Worm (Caenorhabditis elegans) whole organism, young adult: Measurements from ENCODE around the gene fbxa-211.

Experiments
- D2030.7 ChIP-seq: fragments of 200-800 bp; sonication (Bioruptor generic); IDR thresholded peaks from 2 replicates; pipeline ENCODE4 v1.3.6; 2022; ENCODE audit warnings: missing genetic modification reagents, missing genetic modification characterization, missing compliant biosample characterization
- F52B5.7 ChIP-seq: sonication (generic microtip); optimal IDR thresholded peaks from 2 replicates; lab custom pipeline; 2016; ENCODE audit warnings: mild to moderate bottlenecking, missing genetic modification characterization, missing compliant biosample characterization
- F55B11.4 ChIP-seq: sonication (generic microtip); optimal IDR thresholded peaks from 2 replicates; lab custom pipeline; 2016; ENCODE audit warnings: missing compliant biosample characterization, missing genetic modification characterization, borderline replicate concordance; ENCODE audit not compliant: insufficient read depth
- F57A8.1 ChIP-seq: fragments of 200-800 bp; sonication (Bioruptor generic); optimal IDR thresholded peaks from 2 replicates; lab custom pipeline; 2018; ENCODE audit warnings: mild to moderate bottlenecking, missing genetic modification characterization, moderate library complexity, missing compliant biosample characterization
- T26A5.8 ChIP-seq: sonication (generic microtip); optimal IDR thresholded peaks from 2 replicates; lab custom pipeline; 2016; ENCODE audit warnings: missing genetic modification characterization, missing compliant biosample characterization
- Y53G8AR.9 ChIP-seq: fragments of 200-800 bp; sonication (Bioruptor generic); conservative IDR thresholded peaks from 2 replicates; pipeline ENCODE4 v1.3.6; 2022; ENCODE audit warnings: missing genetic modification reagents, missing genetic modification characterization, missing compliant biosample characterization
- attf-3 ChIP-seq: fragments of 200-800 bp; sonication (Bioruptor generic); conservative IDR thresholded peaks from 2 replicates; pipeline ENCODE4 v1.3.6; 2022; ENCODE audit warnings: missing genetic modification reagents, missing genetic modification characterization, missing compliant biosample characterization
- ceh-27 ChIP-seq: fragments of 200-800 bp; sonication (Bioruptor generic); optimal IDR thresholded peaks from 2 replicates; lab custom pipeline; 2018; ENCODE audit warnings: mild to moderate bottlenecking, missing genetic modification characterization, moderate library complexity, missing compliant biosample characterization
- ceh-91 ChIP-seq: fragments of 200-800 bp; sonication (Bioruptor generic); IDR thresholded peaks from 2 replicates; pipeline ENCODE4 v1.3.6; 2022; ENCODE audit warnings: missing genetic modification reagents, missing genetic modification characterization, missing compliant biosample characterization
- chd-7 ChIP-seq: sonication (generic microtip); optimal IDR thresholded peaks from 2 replicates; lab custom pipeline; 2016; ENCODE audit warnings: mild to moderate bottlenecking, missing genetic modification characterization, moderate library complexity, missing compliant biosample characterization
- dpff-1 ChIP-seq: sonication (generic microtip); optimal IDR thresholded peaks from 2 replicates; lab custom pipeline; 2017; ENCODE audit warnings: mild to moderate bottlenecking, missing genetic modification characterization, missing compliant biosample characterization
- dpl-1 ChIP-seq: fragments of 150-350 bp; optimal IDR thresholded peaks from 2 replicates; lab custom pipeline; 2014; ENCODE audit warnings: missing biosample characterization, missing genetic modification reagents, missing genetic modification characterization
- efl-1 ChIP-seq: fragments of 150-350 bp; optimal IDR thresholded peaks from 2 replicates; lab custom pipeline; 2014; ENCODE audit warnings: missing biosample characterization, missing genetic modification reagents, missing genetic modification characterization
- egl-44 ChIP-seq: fragments of 200-800 bp; sonication (Bioruptor generic); IDR thresholded peaks from 2 replicates; pipeline ENCODE4 v1.3.6; 2022; ENCODE audit warnings: missing genetic modification reagents, missing genetic modification characterization, missing compliant biosample characterization
- ets-4 ChIP-seq: fragments of 200-800 bp; sonication (Bioruptor generic); optimal IDR thresholded peaks from 2 replicates; lab custom pipeline; 2018; ENCODE audit warnings: mild to moderate bottlenecking, missing genetic modification characterization, missing compliant biosample characterization
- hmg-20 ChIP-seq: fragments of 200-800 bp; sonication (Bioruptor generic); IDR thresholded peaks from 2 replicates; pipeline ENCODE4 v1.3.6; 2022; ENCODE audit warnings: missing genetic modification reagents, missing genetic modification characterization, missing compliant biosample characterization
- hrde-1 ChIP-seq: sonication (generic microtip); optimal IDR thresholded peaks from 2 replicates; lab custom pipeline; 2016; ENCODE audit warnings: missing genetic modification characterization, mild to moderate bottlenecking, missing compliant biosample characterization, moderate library complexity, missing genotype, missing genetic modification reagents, borderline replicate concordance
- lag-1 ChIP-seq: fragments of 200-800 bp; sonication (Bioruptor generic); IDR thresholded peaks from 2 replicates; pipeline ENCODE4 v1.3.6; 2022; ENCODE audit warnings: missing genetic modification reagents, missing genetic modification characterization, missing compliant biosample characterization
- lin-35 ChIP-seq, 3 experiments: fragments of 150-350 bp in 2 of 3; sonication (generic microtip) in 1 of 3; optimal IDR thresholded peaks; 2 replicates each; lab custom pipeline; 2014 to 2018; ENCODE audit warnings: missing biosample characterization in 3 of 3, missing genetic modification characterization in 3 of 3, missing genetic modification reagents in 3 of 3
- lin-40 ChIP-seq: sonication (generic microtip); optimal IDR thresholded peaks from 2 replicates; lab custom pipeline; 2016; ENCODE audit warnings: missing genetic modification characterization, mild to moderate bottlenecking, missing compliant biosample characterization, missing genotype, missing genetic modification reagents
- lin-54 ChIP-seq: fragments of 200-800 bp; sonication (Bioruptor generic); optimal IDR thresholded peaks from 2 replicates; lab custom pipeline; 2018; ENCODE audit warnings: mild to moderate bottlenecking, missing genetic modification characterization, missing compliant biosample characterization
- lsl-1 ChIP-seq: fragments of 200-800 bp; sonication (Bioruptor generic); optimal IDR thresholded peaks from 2 replicates; lab custom pipeline; 2018; ENCODE audit warnings: mild to moderate bottlenecking, missing genetic modification characterization, moderate library complexity, missing compliant biosample characterization
- mcd-1 ChIP-seq: fragments of 200-800 bp; sonication (Bioruptor generic); IDR thresholded peaks from 2 replicates; pipeline ENCODE4 v1.3.6; 2022; ENCODE audit warnings: missing genetic modification reagents, missing genetic modification characterization, missing compliant biosample characterization
- mes-4 ChIP-seq: sonication (generic microtip); optimal IDR thresholded peaks from 2 replicates; lab custom pipeline; 2016; ENCODE audit warnings: missing genotype, missing genetic modification characterization, missing compliant biosample characterization
- nhr-80 ChIP-seq: sonication (generic microtip); optimal IDR thresholded peaks from 2 replicates; lab custom pipeline; 2016; ENCODE audit warnings: missing genetic modification characterization, missing compliant biosample characterization
- rec-8 ChIP-seq, 2 experiments: sonication (generic microtip); optimal IDR thresholded peaks; 2 replicates each; lab custom pipeline; 2016; ENCODE audit warnings: mild to moderate bottlenecking in 2 of 2, missing genetic modification characterization in 2 of 2, missing genetic modification reagents in 2 of 2, missing genotype in 2 of 2, missing biosample characterization in 1 of 2, missing compliant biosample characterization in 1 of 2, moderate library complexity in 1 of 2
- sdz-38 ChIP-seq: sonication (generic microtip); optimal IDR thresholded peaks from 2 replicates; lab custom pipeline; 2016; ENCODE audit warnings: missing genotype, missing genetic modification characterization, missing compliant biosample characterization
- snpc-1.3 ChIP-seq: sonication (generic microtip); optimal IDR thresholded peaks from 2 replicates; lab custom pipeline; 2017; ENCODE audit warnings: missing genetic modification characterization, mild to moderate bottlenecking, missing compliant biosample characterization, antibody characterized with exemption, moderate library complexity, missing genotype, missing genetic modification reagents; ENCODE audit not compliant: insufficient read depth
- tlf-1 ChIP-seq: fragments of 200-800 bp; sonication (Bioruptor generic); optimal IDR thresholded peaks from 2 replicates; lab custom pipeline; 2018; ENCODE audit warnings: mild to moderate bottlenecking, missing genetic modification characterization, missing compliant biosample characterization
- ztf-18 ChIP-seq: sonication (generic microtip); optimal IDR thresholded peaks from 2 replicates; lab custom pipeline; 2016; ENCODE audit warnings: missing genotype, mild to moderate bottlenecking, missing genetic modification characterization, missing compliant biosample characterization
- ztf-22 ChIP-seq: fragments of 200-800 bp; sonication (Bioruptor generic); optimal IDR thresholded peaks from 2 replicates; lab custom pipeline; 2018; ENCODE audit warnings: mild to moderate bottlenecking, missing genetic modification characterization, moderate library complexity, missing compliant biosample characterization
- ztf-3 ChIP-seq: fragments of 200-800 bp; sonication (Bioruptor generic); optimal IDR thresholded peaks from 2 replicates; lab custom pipeline; 2018; ENCODE audit warnings: mild to moderate bottlenecking, missing genetic modification characterization, missing compliant biosample characterization

Gene fbxa-211

DNA sequence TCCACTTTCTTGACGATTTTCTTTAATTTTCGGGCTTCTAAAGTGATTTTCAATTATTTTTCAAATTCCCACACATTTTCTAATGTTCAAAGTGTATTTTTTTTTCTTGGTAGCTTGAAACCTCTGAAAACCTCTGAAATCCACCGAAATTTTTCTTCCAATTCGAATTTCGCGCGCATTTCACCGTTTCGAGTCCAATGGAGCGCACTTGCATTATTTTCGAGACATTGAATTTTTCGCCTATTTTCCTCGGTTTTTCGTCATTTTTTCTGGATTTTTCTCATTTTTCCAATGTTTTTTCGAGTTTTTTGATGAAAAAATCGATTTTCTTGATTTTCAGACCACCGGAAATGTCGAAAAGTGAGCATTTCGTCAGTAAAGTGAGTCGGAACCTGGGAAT, 40.5 kb upstream of the fbxa-211 start, which contains the start of gene slr-2:
slr-2 (plus strand) TSS at position 341 of the 400 bp plus-strand sequence.
- TF ChIP-seq dpl-1 (GFP tag; lab: Kevin White, UChicago) (peak; percentile 69), ceh-91 (GFP tag; lab: Robert Waterston, UW) (no peak), lin-54 (GFP tag; lab: Kevin White, UChicago) (peak; percentile 91), T26A5.8 (tag; lab: Kevin White, UChicago) (no peak), D2030.7 (GFP tag; lab: Robert Waterston, UW) (no peak), lin-40 (tag; lab: Kevin White, UChicago) (peak; percentile 13), lin-35 (GFP tag; optimal IDR thresholded peaks at IDR 0.05; lab: Kevin White, UChicago) (peak in 2 of 3 experiments; percentile 33 to 88), efl-1 (GFP tag; lab: Kevin White, UChicago) (peak; percentile 84), lag-1 (no peak), mcd-1 (peak; percentile 96)

DNA sequence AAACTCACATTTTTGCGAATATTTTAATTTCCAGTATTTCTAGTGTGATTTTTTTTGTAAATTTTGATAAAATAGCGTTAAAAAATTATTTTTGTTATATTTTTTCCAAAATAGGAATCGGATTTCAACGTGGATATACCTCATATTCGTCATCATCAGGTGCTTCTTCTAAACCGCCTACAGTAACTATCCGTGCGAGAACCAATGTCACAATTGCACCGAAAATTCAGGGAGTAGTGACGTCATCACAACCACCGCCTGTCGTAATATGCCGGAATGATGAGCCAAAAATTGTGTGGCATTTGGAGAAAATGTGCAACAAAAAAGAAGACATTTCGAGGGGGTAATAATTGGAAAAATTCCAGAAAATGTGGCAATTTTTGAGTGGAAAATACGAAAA, 36.1 kb upstream of the fbxa-211 start:
- TF ChIP-seq chd-7 (tag; lab: Kevin White, UChicago) (no peak), Y53G8AR.9 (GFP tag; lab: Robert Waterston, UW) (no peak), rec-8 (tag; optimal IDR thresholded peaks at IDR 0.05; lab: Kevin White, UChicago) (no peak), ztf-22 (GFP tag; lab: Kevin White, UChicago) (no peak), F55B11.4 (tag; lab: Kevin White, UChicago) (no peak), hrde-1 (tag; lab: Kevin White, UChicago) (no peak), F57A8.1 (no peak), lag-1 (no peak), dpff-1 (tag; lab: Kevin White, UChicago) (no peak), egl-44 (GFP tag; lab: Robert Waterston, UW) (no peak)

DNA sequence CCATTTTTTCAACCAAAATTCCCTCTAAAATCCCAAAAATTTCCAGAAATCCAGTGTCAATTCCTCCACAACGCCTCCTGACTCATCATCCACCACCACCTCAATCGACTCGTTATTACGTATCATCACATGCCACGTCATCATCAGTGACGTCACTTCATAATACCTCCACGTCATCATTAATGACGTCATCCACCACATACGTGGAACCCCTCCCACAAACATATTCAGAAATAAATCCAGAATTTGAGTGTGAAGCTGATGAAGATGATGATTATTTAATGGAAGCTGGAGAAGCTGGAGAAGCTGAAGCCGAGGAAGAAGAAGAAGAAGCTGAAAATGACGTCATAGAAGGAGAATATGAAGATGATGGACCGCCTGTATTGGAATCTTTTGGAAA, 33.4 kb upstream of the fbxa-211 start:
- no peak for TF ChIP-seq mes-4 (tag; lab: Kevin White, UChicago)
- TF ChIP-seq F52B5.7 (tag; lab: Kevin White, UChicago): no peak

DNA sequence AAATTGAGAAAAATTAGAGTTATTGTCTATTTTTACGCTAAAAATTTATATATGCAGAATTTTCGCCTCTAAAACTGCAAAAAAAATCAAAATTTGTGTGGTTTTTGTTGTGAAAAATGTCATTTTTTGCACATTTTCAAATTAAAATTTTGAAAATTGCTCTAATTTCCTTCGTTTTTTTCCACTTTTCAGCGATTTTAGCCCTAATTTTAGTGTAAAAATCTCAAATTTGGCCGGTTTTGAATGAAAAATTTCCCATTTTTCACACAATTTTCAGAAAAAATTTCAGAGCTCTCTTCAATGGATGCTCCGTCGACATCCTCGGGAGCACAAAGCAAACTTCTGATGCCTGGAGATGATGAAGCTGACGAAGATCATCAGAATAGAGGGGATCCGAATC, 28.9 kb upstream of the fbxa-211 start, which contains the start of gene par-4:
par-4 (plus strand) TSS at position 301 of the 400 bp plus-strand sequence.
- no peak for TF ChIP-seq hmg-20 (GFP tag; lab: Robert Waterston, UW)
- TF ChIP-seq ztf-18: no peak
- no peak for TF ChIP-seq lin-40 (tag; lab: Kevin White, UChicago)
- no peak for TF ChIP-seq tlf-1 (GFP tag; lab: Kevin White, UChicago)
- no peak for TF ChIP-seq sdz-38
- TF ChIP-seq attf-3 (GFP tag; lab: Robert Waterston, UW): no peak
- no peak for TF ChIP-seq lin-35 (GFP tag; optimal IDR thresholded peaks at IDR 0.05; lab: Kevin White, UChicago)
- TF ChIP-seq nhr-80 (tag; lab: Kevin White, UChicago): no peak
- TF ChIP-seq lin-54 (GFP tag; lab: Kevin White, UChicago): no peak
- TF ChIP-seq ets-4 (GFP tag; lab: Kevin White, UChicago): no peak
- TF ChIP-seq ztf-3 (GFP tag; lab: Kevin White, UChicago): no peak
- TF ChIP-seq snpc-1.3: no peak
- no peak for TF ChIP-seq ceh-27 (GFP tag; lab: Kevin White, UChicago)
- no peak for TF ChIP-seq lsl-1 (GFP tag; lab: Kevin White, UChicago)
- TF ChIP-seq, all 124 proteins: peak for 0
